Worm (Caenorhabditis elegans): ENCODE data around the gene frm-7.

- TF ChIP-seq lir-1 (GFP tag; conservative IDR thresholded peaks at IDR 0.05) (no peak), egrh-3 (GFP tag; IDR thresholded peaks at IDR 0.05) (no peak), ekl-4 (GFP tag; IDR thresholded peaks at IDR 0.05) (no peak), efl-1 (GFP tag; optimal IDR thresholded peaks at IDR 0.05) (no peak), snpc-3.4 (tag; optimal IDR thresholded peaks at IDR 0.05) (no peak), F39B2.1 (GFP tag; IDR thresholded peaks at IDR 0.05) (no peak), nfya-2 (GFP tag; IDR thresholded peaks at IDR 0.05) (no peak), F33H1.4 (GFP tag; IDR thresholded peaks at IDR 0.05) (no peak), lin-54 (GFP tag; optimal IDR thresholded peaks at IDR 0.05) (no peak), snpc-4 (GFP tag; optimal IDR thresholded peaks at IDR 0.05) (no peak), snpc-4 (tag; optimal IDR thresholded peaks at IDR 0.05) (no peak), dpl-1 (GFP tag; optimal IDR thresholded peaks at IDR 0.05) (no peak), nfya-1 (tag; optimal IDR thresholded peaks at IDR 0.05; ENCODE audit: borderline replicate concordance, insufficient read depth) (no peak), zfh-2 (GFP tag; conservative IDR thresholded peaks at IDR 0.05) (no peak), ztf-3 (GFP tag; optimal IDR thresholded peaks at IDR 0.05) (no peak)
Observed at ce11 chrV:12307011-12307540, 4.8 kb downstream of the frm-7 start, which contains the start of gene srg-45.
